Worm (Caenorhabditis elegans): ENCODE results near the gene F41D9.2.

Gene F41D9.2

DNA sequence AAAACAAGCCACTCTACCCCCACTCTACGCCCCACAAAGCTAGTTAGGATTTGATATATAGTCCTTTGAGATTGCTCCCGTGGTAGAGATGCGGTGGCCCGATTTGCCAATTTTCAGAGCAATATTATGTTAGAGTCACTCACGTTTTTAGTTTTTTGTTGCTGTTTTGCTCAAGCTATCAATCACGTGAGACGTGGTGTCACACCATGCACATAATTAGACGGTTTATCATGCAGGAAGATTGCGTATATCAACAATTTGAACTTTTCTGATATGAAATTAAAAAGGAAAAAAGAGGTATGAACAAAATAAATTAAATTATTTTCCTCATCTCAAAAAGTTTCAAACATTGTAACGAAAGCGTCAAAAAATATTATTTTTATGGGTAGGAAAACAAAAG, 28.4 kb downstream of the F41D9.2 start:
- TF ChIP-seq tbx-8 (GFP tag; optimal IDR thresholded peaks at IDR 0.05) = no peak
- no peak for TF ChIP-seq mls-2 (tag; optimal IDR thresholded peaks at IDR 0.05)
- no peak for TF ChIP-seq drap-1 (GFP tag; optimal IDR thresholded peaks at IDR 0.05)
- no peak for TF ChIP-seq sem-2 (GFP tag; optimal IDR thresholded peaks at IDR 0.05)
- TF ChIP-seq nhr-2 (tag; optimal IDR thresholded peaks at IDR 0.05) = no peak
- TF ChIP-seq snpc-4 (tag; optimal IDR thresholded peaks at IDR 0.05) = no peak
- no peak for TF ChIP-seq ham-2 (GFP tag; optimal IDR thresholded peaks at IDR 0.05)
- no peak for TF ChIP-seq unc-120 (tag; optimal IDR thresholded peaks at IDR 0.05; ENCODE audit: poor library complexity, severe bottlenecking)
- no peak for TF ChIP-seq nhr-76 (tag; optimal IDR thresholded peaks at IDR 0.05)
- no peak for TF ChIP-seq unc-39 (tag; optimal IDR thresholded peaks at IDR 0.05)

DNA sequence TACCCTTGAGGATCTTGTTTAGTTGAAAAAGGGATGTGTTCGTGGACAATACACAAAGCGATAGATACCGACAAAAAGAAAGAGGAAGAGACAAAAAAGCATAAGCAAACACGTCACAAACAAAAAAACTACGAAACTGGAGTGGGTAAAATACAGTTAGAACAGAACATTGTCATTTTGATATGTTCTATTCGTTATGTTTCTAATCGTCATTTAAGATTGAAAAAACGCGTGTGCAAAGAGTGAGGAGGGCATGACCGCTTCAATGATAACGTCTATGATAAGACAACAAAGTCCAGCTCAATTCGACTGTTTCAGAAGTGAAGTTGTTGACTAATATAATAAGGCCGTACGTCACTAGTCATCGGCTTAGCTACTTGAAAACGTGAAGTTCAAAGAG, 29.4 kb downstream of the F41D9.2 start:
- TF ChIP-seq pha-4 (tag; optimal IDR thresholded peaks at IDR 0.05) = no peak
- TF ChIP-seq drap-1 (GFP tag; optimal IDR thresholded peaks at IDR 0.05) = no peak
- TF ChIP-seq nhr-28 (tag; optimal IDR thresholded peaks at IDR 0.05) = no peak
- TF ChIP-seq blmp-1 (tag; optimal IDR thresholded peaks at IDR 0.05) = no peak
- no peak for TF ChIP-seq mls-2 (tag; optimal IDR thresholded peaks at IDR 0.05)
- TF ChIP-seq nhr-76 (tag; optimal IDR thresholded peaks at IDR 0.05) = no peak
- no peak for TF ChIP-seq elt-1 (tag; optimal IDR thresholded peaks at IDR 0.05; ENCODE audit: borderline replicate concordance, insufficient read depth)
- TF ChIP-seq ceh-39 (tag; optimal IDR thresholded peaks at IDR 0.05) = no peak
- no peak for TF ChIP-seq zip-8 (tag; optimal IDR thresholded peaks at IDR 0.05)
- TF ChIP-seq tbx-8 (GFP tag; optimal IDR thresholded peaks at IDR 0.05) = no peak
- no peak for TF ChIP-seq mep-1 (tag; optimal IDR thresholded peaks at IDR 0.05)
- TF ChIP-seq ham-2 (GFP tag; optimal IDR thresholded peaks at IDR 0.05) = no peak
- TF ChIP-seq hlh-1 (tag; optimal IDR thresholded peaks at IDR 0.05) = no peak
- TF ChIP-seq nhr-12 (tag; optimal IDR thresholded peaks at IDR 0.05) = no peak
- no peak for TF ChIP-seq ceh-83 (GFP tag; optimal IDR thresholded peaks at IDR 0.05)
- TF ChIP-seq unc-62 (GFP tag; optimal IDR thresholded peaks at IDR 0.05) = no peak

DNA sequence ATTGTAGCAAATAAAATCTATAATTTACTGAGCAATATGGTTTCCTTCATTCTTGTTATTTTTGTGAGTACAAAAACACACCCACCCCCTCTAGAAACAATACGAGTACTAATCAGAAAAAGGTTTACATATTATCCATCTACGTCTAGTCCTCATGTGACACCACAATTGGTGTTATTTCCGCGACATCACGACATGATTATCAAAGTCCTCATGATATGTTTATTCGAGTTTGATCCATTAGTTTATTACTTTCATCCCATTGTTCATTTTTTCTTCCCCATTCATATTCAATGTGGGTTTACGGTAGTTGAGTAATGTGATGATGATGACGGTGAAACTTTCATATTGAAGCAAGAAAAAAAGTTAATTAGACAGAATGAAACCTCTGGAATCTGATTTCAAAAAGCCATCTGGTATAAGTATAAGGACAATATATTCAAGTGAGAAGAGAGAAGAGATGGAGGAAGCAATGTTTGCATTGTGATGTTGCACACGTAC, 30.4 kb downstream of the F41D9.2 start:
- TF ChIP-seq nhr-76 (tag; optimal IDR thresholded peaks at IDR 0.05) (no peak), lsy-2 (tag; optimal IDR thresholded peaks at IDR 0.05) (no peak), tbx-8 (GFP tag; optimal IDR thresholded peaks at IDR 0.05) (no peak), mab-5 (tag; optimal IDR thresholded peaks at IDR 0.05) (no peak), nhr-2 (tag; optimal IDR thresholded peaks at IDR 0.05) (no peak)

DNA sequence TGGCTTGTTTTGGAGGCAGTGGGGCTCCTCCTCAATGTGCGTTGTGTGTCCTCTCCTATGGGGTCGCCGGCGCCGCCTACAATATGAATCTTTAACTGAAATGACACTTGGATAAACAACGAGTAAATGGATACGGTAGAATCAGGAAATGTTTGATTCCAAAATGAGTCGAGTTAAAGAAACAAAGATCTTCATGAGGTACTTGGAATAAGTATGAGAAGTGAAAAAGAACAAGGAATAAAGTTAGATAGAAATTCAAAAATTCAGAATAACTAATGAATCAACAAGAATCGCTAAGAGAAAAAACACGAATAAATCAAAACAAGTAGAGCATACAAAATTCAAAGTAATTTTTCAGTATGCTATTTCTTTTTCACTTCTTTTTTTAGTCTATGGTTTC, 33.8 kb downstream of the F41D9.2 start, which contains the start of gene npr-28:
Gene npr-28 (minus strand): TSS at position 101 of the 400 bp plus-strand sequence.
- TF ChIP-seq pha-4 (tag; optimal IDR thresholded peaks at IDR 0.05) (no peak), lsy-2 (tag; optimal IDR thresholded peaks at IDR 0.05) (no peak), bed-3 (GFP tag; optimal IDR thresholded peaks at IDR 0.05) (no peak), unc-39 (tag; optimal IDR thresholded peaks at IDR 0.05) (no peak), nhr-76 (tag; optimal IDR thresholded peaks at IDR 0.05) (no peak), tbx-8 (GFP tag; optimal IDR thresholded peaks at IDR 0.05) (no peak), zip-8 (tag; optimal IDR thresholded peaks at IDR 0.05) (no peak), lin-32 (GFP tag; optimal IDR thresholded peaks at IDR 0.05) (no peak), unc-62 (GFP tag; optimal IDR thresholded peaks at IDR 0.05) (no peak), hlh-1 (tag; optimal IDR thresholded peaks at IDR 0.05) (no peak), flh-1 (GFP tag; optimal IDR thresholded peaks at IDR 0.05) (no peak), mab-5 (tag; optimal IDR thresholded peaks at IDR 0.05) (no peak), elt-3 (tag; optimal IDR thresholded peaks at IDR 0.05) (no peak), mep-1 (tag; optimal IDR thresholded peaks at IDR 0.05) (no peak), ztf-11 (tag; optimal IDR thresholded peaks at IDR 0.05) (no peak), unc-120 (tag; optimal IDR thresholded peaks at IDR 0.05; ENCODE audit: poor library complexity, severe bottlenecking) (no peak), mls-2 (tag; optimal IDR thresholded peaks at IDR 0.05) (no peak), lin-13 (tag; optimal IDR thresholded peaks at IDR 0.05) (no peak)

DNA sequence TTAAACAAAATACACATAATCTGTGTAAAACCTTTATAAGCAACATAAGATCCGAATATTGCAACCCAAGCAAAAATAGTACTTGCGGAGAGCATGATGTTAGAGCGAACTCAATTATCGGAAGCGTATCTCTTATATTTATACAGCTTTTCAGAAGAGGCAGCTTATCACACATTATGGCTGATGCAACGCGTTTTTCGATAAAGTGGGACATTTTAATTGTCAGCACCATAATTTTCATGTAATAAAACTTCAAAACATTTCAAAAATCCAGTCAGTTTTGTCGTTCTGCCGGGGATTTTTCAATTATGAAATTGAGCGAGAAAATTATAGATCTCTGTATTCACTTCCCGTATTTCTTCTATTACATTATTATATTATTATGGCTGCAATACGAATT, 38.5 kb downstream of the F41D9.2 start, which contains the start of gene drd-5:
Gene drd-5 (minus strand): TSS at position 101 of the 400 bp plus-strand sequence.
- TF ChIP-seq lsy-2 (tag; optimal IDR thresholded peaks at IDR 0.05) (no peak), nhr-76 (tag; optimal IDR thresholded peaks at IDR 0.05) (no peak), tbx-8 (GFP tag; optimal IDR thresholded peaks at IDR 0.05) (no peak), drap-1 (GFP tag; optimal IDR thresholded peaks at IDR 0.05) (no peak), ces-1 (GFP tag; optimal IDR thresholded peaks at IDR 0.05) (no peak), ceh-43 (GFP tag; optimal IDR thresholded peaks at IDR 0.05) (no peak), nhr-2 (tag; optimal IDR thresholded peaks at IDR 0.05) (no peak), ceh-83 (GFP tag; optimal IDR thresholded peaks at IDR 0.05) (no peak), elt-3 (tag; optimal IDR thresholded peaks at IDR 0.05) (no peak), unc-62 (GFP tag; optimal IDR thresholded peaks at IDR 0.05) (no peak), nhr-237 (tag; optimal IDR thresholded peaks at IDR 0.05) (no peak), elt-1 (tag; optimal IDR thresholded peaks at IDR 0.05; ENCODE audit: borderline replicate concordance, insufficient read depth) (no peak)
